Worm (Caenorhabditis elegans) whole organism, mixed stage, embryonic: ENCODE data around the gene F47B10.5.
A peak's percentile ranks its signal among the peaks of the same experiment; 100 is the strongest.

Source experiments
- M03D4.4 ChIP-seq: sonication (generic microtip); optimal IDR thresholded peaks from 2 replicates; lab custom pipeline; 2017; ENCODE audit warnings: mild to moderate bottlenecking, missing genetic modification characterization, missing compliant biosample characterization
- bed-3 ChIP-seq: fragments of 200-800 bp; sonication (Bioruptor generic); optimal IDR thresholded peaks from 3 replicates; lab custom pipeline; 2018; ENCODE audit warnings: mild to moderate bottlenecking, missing genetic modification characterization, moderate library complexity, missing compliant biosample characterization
- blmp-1 ChIP-seq: fragments of 150-350 bp; optimal IDR thresholded peaks from 2 replicates; lab custom pipeline; 2014; ENCODE audit warnings: missing biosample characterization, missing genetic modification characterization
- ceh-83 ChIP-seq: fragments of 200-800 bp; sonication (Bioruptor generic); optimal IDR thresholded peaks from 2 replicates; lab custom pipeline; 2018; ENCODE audit warnings: mild to moderate bottlenecking, missing genetic modification characterization, missing compliant biosample characterization
- ces-1 ChIP-seq: fragments of 150-350 bp; optimal IDR thresholded peaks from 2 replicates; lab custom pipeline; 2014; ENCODE audit warnings: missing biosample characterization, missing genetic modification reagents, missing genetic modification characterization
- cnd-1 ChIP-seq: fragments of 200-800 bp; sonication (Bioruptor generic); optimal IDR thresholded peaks from 2 replicates; lab custom pipeline; 2018; ENCODE audit warnings: mild to moderate bottlenecking, missing genetic modification characterization, missing compliant biosample characterization
- drap-1 ChIP-seq: fragments of 200-800 bp; sonication (Bioruptor generic); optimal IDR thresholded peaks from 3 replicates; lab custom pipeline; 2018; ENCODE audit warnings: mild to moderate bottlenecking, missing genetic modification characterization, missing compliant biosample characterization
- elt-1 ChIP-seq: sonication (generic microtip); optimal IDR thresholded peaks from 2 replicates; lab custom pipeline; 2017; ENCODE audit warnings: missing genetic modification characterization, mild to moderate bottlenecking, missing compliant biosample characterization, antibody characterized with exemption, moderate library complexity, borderline replicate concordance; ENCODE audit not compliant: insufficient read depth
- elt-3 ChIP-seq: fragments of 150-350 bp; optimal IDR thresholded peaks from 2 replicates; lab custom pipeline; 2014; ENCODE audit warnings: missing biosample characterization, missing genetic modification characterization
- ham-2 ChIP-seq: fragments of 200-800 bp; sonication (Bioruptor generic); optimal IDR thresholded peaks from 2 replicates; lab custom pipeline; 2018; ENCODE audit warnings: mild to moderate bottlenecking, missing genetic modification characterization, missing compliant biosample characterization
- hlh-1 ChIP-seq: fragments of 150-350 bp; optimal IDR thresholded peaks from 2 replicates; lab custom pipeline; 2014; ENCODE audit warnings: missing biosample characterization, missing genetic modification reagents, missing genetic modification characterization
- lin-13 ChIP-seq: fragments of 150-350 bp; optimal IDR thresholded peaks from 2 replicates; lab custom pipeline; 2014; ENCODE audit warnings: missing biosample characterization, missing genetic modification characterization
- lsy-2 ChIP-seq: fragments of 150-350 bp; optimal IDR thresholded peaks from 2 replicates; lab custom pipeline; 2014; ENCODE audit warnings: missing biosample characterization, missing genetic modification characterization
- mep-1 ChIP-seq: fragments of 150-350 bp; optimal IDR thresholded peaks from 2 replicates; lab custom pipeline; 2017; ENCODE audit warnings: missing biosample characterization, missing genetic modification reagents, missing genetic modification characterization, inconsistent platforms
- mls-2 ChIP-seq: sonication (generic microtip); optimal IDR thresholded peaks from 2 replicates; lab custom pipeline; 2016; ENCODE audit warnings: mild to moderate bottlenecking, missing genetic modification characterization, moderate library complexity, missing compliant biosample characterization
- nhr-12 ChIP-seq: fragments of 150-350 bp; optimal IDR thresholded peaks from 2 replicates; lab custom pipeline; 2014; ENCODE audit warnings: missing biosample characterization, missing genetic modification characterization
- nhr-2 ChIP-seq: fragments of 150-350 bp; optimal IDR thresholded peaks from 2 replicates; lab custom pipeline; 2014; ENCODE audit warnings: missing biosample characterization, missing genetic modification characterization
- nhr-237 ChIP-seq: fragments of 150-350 bp; optimal IDR thresholded peaks from 2 replicates; lab custom pipeline; 2014; ENCODE audit warnings: missing biosample characterization, missing genetic modification characterization
- nhr-28 ChIP-seq: fragments of 150-350 bp; optimal IDR thresholded peaks from 2 replicates; lab custom pipeline; 2014; ENCODE audit warnings: missing biosample characterization, missing genetic modification characterization
- nhr-76 ChIP-seq: sonication (generic microtip); optimal IDR thresholded peaks from 2 replicates; lab custom pipeline; 2017; ENCODE audit warnings: missing biosample characterization, missing genetic modification characterization
- pha-4 ChIP-seq: fragments of 150-350 bp; optimal IDR thresholded peaks from 2 replicates; lab custom pipeline; 2018; ENCODE audit warnings: missing biosample characterization, missing genetic modification reagents, missing genetic modification characterization
- sem-2 ChIP-seq: fragments of 200-800 bp; sonication (Bioruptor generic); optimal IDR thresholded peaks from 2 replicates; lab custom pipeline; 2018; ENCODE audit warnings: mild to moderate bottlenecking, missing genetic modification characterization, missing compliant biosample characterization
- snpc-4 ChIP-seq: fragments of 150-350 bp; optimal IDR thresholded peaks from 2 replicates; lab custom pipeline; 2014; ENCODE audit warnings: missing biosample characterization, missing genetic modification characterization
- sptf-1 ChIP-seq: sonication (generic microtip); optimal IDR thresholded peaks from 2 replicates; lab custom pipeline; 2017; ENCODE audit warnings: mild to moderate bottlenecking, missing genetic modification characterization, moderate library complexity, missing compliant biosample characterization
- tbx-8 ChIP-seq: fragments of 200-800 bp; sonication (Bioruptor generic); optimal IDR thresholded peaks from 2 replicates; lab custom pipeline; 2018; ENCODE audit warnings: mild to moderate bottlenecking, missing genetic modification characterization, moderate library complexity, missing compliant biosample characterization
- unc-120 ChIP-seq: sonication (generic microtip); optimal IDR thresholded peaks from 2 replicates; lab custom pipeline; 2017; ENCODE audit warnings: missing genetic modification characterization, missing compliant biosample characterization; ENCODE audit not compliant: poor library complexity, severe bottlenecking
- unc-39 ChIP-seq: fragments of 150-350 bp; optimal IDR thresholded peaks from 2 replicates; lab custom pipeline; 2014; ENCODE audit warnings: missing biosample characterization, missing genetic modification characterization
- zip-8 ChIP-seq: fragments of 150-350 bp; optimal IDR thresholded peaks from 2 replicates; lab custom pipeline; 2014; ENCODE audit warnings: missing biosample characterization, missing genetic modification characterization
- ztf-11 ChIP-seq: fragments of 150-350 bp; optimal IDR thresholded peaks from 2 replicates; lab custom pipeline; 2014; ENCODE audit warnings: missing biosample characterization, missing genetic modification characterization

The F47B10.5 gene

ce11 chrX:10900079-10900724 lies 9.8 kb upstream of the F47B10.5 start, which contains the start of gene suca-1:
Gene suca-1, minus strand, starts transcription at chrX:10900114.
- peak; percentile 14 for TF ChIP-seq unc-120 (tag; lab: Kevin White, UChicago)
- no peak for TF ChIP-seq ces-1 (GFP tag; lab: Kevin White, UChicago)
- peak; percentile 49 for TF ChIP-seq lin-13 (tag; lab: Kevin White, UChicago)
- TF ChIP-seq pha-4, result peak; percentile 32
- TF ChIP-seq M03D4.4, result peak; percentile 35
- no peak for TF ChIP-seq sem-2 (GFP tag; lab: Kevin White, UChicago)
- TF ChIP-seq cnd-1 (tag; lab: Kevin White, UChicago), result peak; percentile 55
- TF ChIP-seq hlh-1 (tag; lab: Kevin White, UChicago), result peak; percentile 69
- no peak for TF ChIP-seq zip-8 (tag; lab: Kevin White, UChicago)
- TF ChIP-seq nhr-237 (tag; lab: Kevin White, UChicago), result peak; percentile 17
- TF ChIP-seq mep-1 (tag; lab: Kevin White, UChicago), result peak; percentile 57
- peak; percentile 70 for TF ChIP-seq sptf-1 (tag; lab: Kevin White, UChicago)
- no peak for TF ChIP-seq elt-3
- TF ChIP-seq drap-1 (GFP tag; lab: Kevin White, UChicago), result peak; percentile 54

ce11 chrX:10896498-10896897 lies 6.1 kb upstream of the F47B10.5 start, which contains the start of gene haly-1:
Gene haly-1, minus strand, starts transcription at chrX:10896598.
- no peak for TF ChIP-seq sem-2 (GFP tag; lab: Kevin White, UChicago)
- TF ChIP-seq bed-3 (GFP tag; lab: Kevin White, UChicago), result no peak
- no peak for TF ChIP-seq ztf-11 (tag; lab: Kevin White, UChicago)
- TF ChIP-seq sptf-1 (tag; lab: Kevin White, UChicago), result no peak
- TF ChIP-seq nhr-12 (tag; lab: Kevin White, UChicago), result no peak
- TF ChIP-seq mls-2 (tag; lab: Kevin White, UChicago), result no peak
- TF ChIP-seq nhr-28 (tag; lab: Kevin White, UChicago), result no peak
- no peak for TF ChIP-seq ceh-83
- TF ChIP-seq nhr-237 (tag; lab: Kevin White, UChicago), result no peak
- no peak for TF ChIP-seq elt-1

- TF ChIP-seq nhr-12 (tag; lab: Kevin White, UChicago) (no peak), ztf-11 (tag; lab: Kevin White, UChicago) (no peak), unc-39 (tag; lab: Kevin White, UChicago) (no peak), mep-1 (tag; lab: Kevin White, UChicago) (no peak), nhr-237 (tag; lab: Kevin White, UChicago) (no peak)
Observed at ce11 chrX:10891890-10892289, 1.5 kb upstream of the F47B10.5 start, which contains the start of gene F47B10.3. Gene F47B10.3, plus strand, starts transcription at chrX:10892190.

- no peak for TF ChIP-seq elt-3
- no peak for TF ChIP-seq unc-120 (tag; lab: Kevin White, UChicago)
- no peak for TF ChIP-seq nhr-76 (tag; lab: Kevin White, UChicago)
- TF ChIP-seq ham-2, result no peak
- no peak for TF ChIP-seq bed-3 (GFP tag; lab: Kevin White, UChicago)
- no peak for TF ChIP-seq sem-2 (GFP tag; lab: Kevin White, UChicago)
- no peak for TF ChIP-seq drap-1 (GFP tag; lab: Kevin White, UChicago)
- no peak for TF ChIP-seq blmp-1 (tag; lab: Kevin White, UChicago)
- no peak for TF ChIP-seq tbx-8 (GFP tag; lab: Kevin White, UChicago)
- TF ChIP-seq ztf-11 (tag; lab: Kevin White, UChicago), result no peak
- TF ChIP-seq lsy-2 (tag; lab: Kevin White, UChicago), result no peak
- TF ChIP-seq snpc-4 (tag; lab: Kevin White, UChicago), result no peak
Observed at ce11 chrX:10890965-10891364, 609 bp upstream of the F47B10.5 start, which contains the start of gene F47B10.4. Gene F47B10.4, plus strand, starts transcription at chrX:10891265.

ce11 chrX:10888201-10888600 lies 2.2 kb downstream of the F47B10.5 start, which contains the start of gene F47B10.6:
Gene F47B10.6, plus strand, starts transcription at chrX:10888501.
- TF ChIP-seq nhr-2 (tag; lab: Kevin White, UChicago) (no peak), lin-13 (tag; lab: Kevin White, UChicago) (no peak), lsy-2 (tag; lab: Kevin White, UChicago) (no peak), tbx-8 (GFP tag; lab: Kevin White, UChicago) (no peak)
- TF ChIP-seq, all 35 proteins: peak for 0
